Worm (Caenorhabditis elegans): ENCODE measurements around the gene Y41C4A.6.

DNA sequence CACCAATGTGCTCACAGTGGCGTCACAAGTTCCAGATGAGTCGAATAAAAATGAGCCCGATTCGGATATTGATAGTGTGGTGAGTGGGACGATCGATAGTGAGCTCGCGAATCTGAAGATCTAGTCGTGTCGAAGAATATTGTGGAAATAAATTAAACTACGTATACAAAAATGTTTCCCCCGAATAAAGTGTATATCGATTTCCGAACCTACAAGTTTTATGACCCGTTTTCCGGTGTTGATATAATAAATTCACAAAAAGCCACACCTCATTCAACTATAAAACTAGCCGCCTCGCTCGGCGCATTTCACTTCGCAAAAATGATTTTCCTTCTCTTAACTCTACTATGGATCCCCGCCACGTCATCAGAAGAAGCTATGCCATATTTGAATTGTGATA is 3.6 kb downstream of the Y41C4A.6 start, which contains the start of gene pqn-84:
- TF ChIP-seq W03F9.2 (tag; optimal IDR thresholded peaks at IDR 0.05): no peak
- no peak for TF ChIP-seq him-1 (tag; optimal IDR thresholded peaks at IDR 0.05)
